Worm (Caenorhabditis elegans) whole organism, L1 larva: ENCODE measurements around the gene ZK637.15.

ENCODE experiments used
- aha-1 ChIP-seq: fragments of 150-350 bp; optimal IDR thresholded peaks from 2 replicates; lab custom pipeline; 2014; ENCODE audit warnings: missing biosample characterization, missing genetic modification characterization
- ama-1 ChIP-seq: fragments of 150-350 bp; optimal IDR thresholded peaks from 2 replicates; lab custom pipeline; 2014
- lin-13 ChIP-seq: fragments of 150-350 bp; optimal IDR thresholded peaks from 2 replicates; lab custom pipeline; 2014; ENCODE audit warnings: missing biosample characterization, missing genetic modification reagents, missing genetic modification characterization
- lir-3 ChIP-seq: sonication (generic microtip); optimal IDR thresholded peaks from 2 replicates; lab custom pipeline; 2016; ENCODE audit warnings: mild to moderate bottlenecking, missing genetic modification characterization, moderate library complexity, missing compliant biosample characterization; ENCODE audit not compliant: poor library complexity
- nhr-12 ChIP-seq: sonication (generic microtip); optimal IDR thresholded peaks from 2 replicates; lab custom pipeline; 2017; ENCODE audit warnings: missing biosample characterization, missing genetic modification characterization
- nhr-47 ChIP-seq: sonication (generic microtip); optimal IDR thresholded peaks from 2 replicates; lab custom pipeline; 2016; ENCODE audit warnings: mild to moderate bottlenecking, missing genetic modification characterization, moderate library complexity, missing compliant biosample characterization
- skn-1 ChIP-seq: fragments of 150-350 bp; optimal IDR thresholded peaks from 2 replicates; lab custom pipeline; 2014; ENCODE audit warnings: missing biosample characterization, missing genetic modification characterization
- unc-86 ChIP-seq: sonication (generic microtip); optimal IDR thresholded peaks from 2 replicates; lab custom pipeline; 2016; ENCODE audit warnings: missing genetic modification characterization, missing compliant biosample characterization
- zag-1 ChIP-seq: fragments of 150-350 bp; optimal IDR thresholded peaks from 2 replicates; lab custom pipeline; 2014; ENCODE audit warnings: missing biosample characterization, missing genetic modification characterization
- ztf-11 ChIP-seq, 2 experiments: sonication (generic microtip); optimal IDR thresholded peaks; 2 replicates each; lab custom pipeline; 2016 to 2017; ENCODE audit warnings: missing genetic modification characterization in 2 of 2, missing biosample characterization in 1 of 2, missing compliant biosample characterization in 1 of 2

ce11 chrIII:8873045-8873457 is 46.8 kb upstream of the ZK637.15 start:
- TF ChIP-seq unc-86 (tag; lab: Kevin White, UChicago) (no peak), nhr-12 (tag; lab: Kevin White, UChicago) (no peak), ztf-11 (tag; optimal IDR thresholded peaks at IDR 0.05; lab: Kevin White, UChicago) (no peak), lin-13 (GFP tag; lab: Kevin White, UChicago) (no peak), aha-1 (tag; lab: Kevin White, UChicago) (no peak), nhr-47 (tag; lab: Kevin White, UChicago) (peak; percentile 11), lir-3 (tag; lab: Kevin White, UChicago) (no peak), zag-1 (tag; lab: Kevin White, UChicago) (no peak), skn-1 (tag; lab: Kevin White, UChicago) (no peak), ama-1 (lab: Kevin White, UChicago) (no peak)
